Worm (Caenorhabditis elegans) whole organism, midembryonic: Measurements from ENCODE around the gene nex-4.

Experiments
- T22C8.4 ChIP-seq: fragments of 200-800 bp; sonication (Bioruptor generic); IDR thresholded peaks from 2 replicates; pipeline ENCODE4 v1.3.6; 2022; ENCODE audit warnings: missing genetic modification characterization, missing compliant biosample characterization
- cog-1 ChIP-seq: sonication (generic microtip); optimal IDR thresholded peaks from 2 replicates; lab custom pipeline; 2016; ENCODE audit warnings: missing genetic modification characterization, missing compliant biosample characterization
- flt-1 ChIP-seq: fragments of 200-800 bp; sonication (Bioruptor generic); IDR thresholded peaks from 2 replicates; pipeline ENCODE4 v1.3.6; 2022; ENCODE audit warnings: missing genetic modification characterization, missing compliant biosample characterization
- klf-2 ChIP-seq: fragments of 200-800 bp; sonication (Bioruptor generic); conservative IDR thresholded peaks from 2 replicates; pipeline ENCODE4 v1.3.6; 2022; ENCODE audit warnings: missing genetic modification reagents, missing genetic modification characterization, missing compliant biosample characterization
- med-1 ChIP-seq: sonication (generic microtip); optimal IDR thresholded peaks from 2 replicates; lab custom pipeline; 2017; ENCODE audit warnings: missing genetic modification characterization, mild to moderate bottlenecking, missing compliant biosample characterization, antibody characterized with exemption, missing genetic modification reagents; ENCODE audit not compliant: insufficient read depth
- ref-1 ChIP-seq: fragments of 200-800 bp; sonication (Bioruptor generic); conservative IDR thresholded peaks from 2 replicates; pipeline ENCODE4 v1.3.6; 2022; ENCODE audit warnings: missing genetic modification reagents, missing genetic modification characterization, missing compliant biosample characterization
- tab-1 ChIP-seq: fragments of 200-800 bp; sonication (Bioruptor generic); IDR thresholded peaks from 2 replicates; pipeline ENCODE4 v1.3.6; 2022; ENCODE audit warnings: missing genetic modification characterization, missing compliant biosample characterization
- ztf-23 ChIP-seq: fragments of 200-800 bp; sonication (Bioruptor generic); IDR thresholded peaks from 2 replicates; pipeline ENCODE4 v1.3.6; 2022; ENCODE audit warnings: missing genetic modification reagents, missing genetic modification characterization, missing compliant biosample characterization
- ztf-29 ChIP-seq: fragments of 200-800 bp; sonication (Bioruptor generic); IDR thresholded peaks from 2 replicates; pipeline ENCODE4 v1.3.6; 2022; ENCODE audit warnings: missing genetic modification reagents, missing genetic modification characterization, missing compliant biosample characterization

nex-4 gene

DNA sequence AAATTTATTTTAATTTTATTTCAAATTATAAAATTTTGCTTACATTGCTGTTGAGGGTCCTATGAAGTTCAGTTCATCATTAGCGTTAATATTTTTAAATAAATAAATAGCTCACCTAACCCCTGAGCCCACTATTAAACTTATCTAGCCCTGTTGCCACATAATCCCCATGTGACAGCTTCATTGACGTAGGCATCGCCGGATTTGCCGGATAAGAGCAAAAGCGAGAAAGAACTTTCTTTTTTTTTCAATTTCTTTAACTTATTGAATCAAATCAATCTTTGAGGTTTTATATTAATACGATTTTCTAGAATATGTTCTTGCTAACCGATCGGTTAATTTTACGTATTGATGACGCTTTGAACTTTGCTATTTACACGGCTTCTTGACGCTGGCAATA, 731 bp downstream of the nex-4 start:
- TF ChIP-seq flt-1 (GFP tag; lab: Robert Waterston, UW) (no peak), cog-1 (no peak)

ce11 chrV:4857561-4857960, 6.3 kb downstream of the nex-4 start:
- no peak for TF ChIP-seq med-1 (GFP tag; lab: Kevin White, UChicago)
- TF ChIP-seq T22C8.4 (GFP tag; lab: Robert Waterston, UW) = no peak
- TF ChIP-seq tab-1 (GFP tag; lab: Robert Waterston, UW) = no peak
- no peak for TF ChIP-seq flt-1 (GFP tag; lab: Robert Waterston, UW)
- TF ChIP-seq cog-1 = no peak
- no peak for TF ChIP-seq klf-2
- no peak for TF ChIP-seq ref-1 (GFP tag; lab: Robert Waterston, UW)
- no peak for TF ChIP-seq ztf-23 (GFP tag; lab: Robert Waterston, UW)

DNA sequence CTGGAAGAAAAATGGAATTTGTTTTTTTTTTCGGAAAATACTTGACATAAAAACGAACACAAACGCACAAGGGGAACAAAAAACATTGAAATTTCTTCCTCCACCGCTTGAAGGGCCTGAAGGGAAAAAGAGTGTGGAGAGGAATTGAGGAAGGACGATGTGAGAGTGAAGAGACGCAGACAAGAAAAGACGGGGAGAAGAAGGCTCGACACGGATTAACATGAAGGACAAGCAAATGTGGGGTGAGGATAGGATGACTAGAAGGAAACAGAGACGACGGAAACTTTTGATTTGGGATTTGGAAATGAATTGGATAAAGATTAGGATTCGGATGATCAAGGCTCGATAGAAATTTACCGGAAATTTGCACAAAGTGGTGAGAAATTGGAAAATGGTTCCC, 9.3 kb downstream of the nex-4 start:
- TF ChIP-seq flt-1 (GFP tag; lab: Robert Waterston, UW) = no peak

ce11 chrV:4862737-4863136, 11.5 kb downstream of the nex-4 start, which contains the start of gene C37H5.13:
TSS of gene C37H5.13 (minus strand) at chrV:4862965.
- no peak for TF ChIP-seq tab-1 (GFP tag; lab: Robert Waterston, UW)
- no peak for TF ChIP-seq ref-1 (GFP tag; lab: Robert Waterston, UW)
- TF ChIP-seq flt-1 (GFP tag; lab: Robert Waterston, UW) = no peak
- no peak for TF ChIP-seq klf-2
- no peak for TF ChIP-seq med-1 (GFP tag; lab: Kevin White, UChicago)
- TF ChIP-seq cog-1 = no peak
- TF ChIP-seq ztf-29 (GFP tag; lab: Robert Waterston, UW) = no peak
- TF ChIP-seq ztf-23 (GFP tag; lab: Robert Waterston, UW) = no peak
- no peak for TF ChIP-seq T22C8.4 (GFP tag; lab: Robert Waterston, UW)

ce11 chrV:4864330-4864729, 13.1 kb downstream of the nex-4 start:
- TF ChIP-seq T22C8.4 (GFP tag; lab: Robert Waterston, UW) (no peak), cog-1 (no peak), klf-2 (no peak), ztf-29 (GFP tag; lab: Robert Waterston, UW) (no peak), ztf-23 (GFP tag; lab: Robert Waterston, UW) (no peak), flt-1 (GFP tag; lab: Robert Waterston, UW) (no peak), med-1 (GFP tag; lab: Kevin White, UChicago) (no peak)

DNA sequence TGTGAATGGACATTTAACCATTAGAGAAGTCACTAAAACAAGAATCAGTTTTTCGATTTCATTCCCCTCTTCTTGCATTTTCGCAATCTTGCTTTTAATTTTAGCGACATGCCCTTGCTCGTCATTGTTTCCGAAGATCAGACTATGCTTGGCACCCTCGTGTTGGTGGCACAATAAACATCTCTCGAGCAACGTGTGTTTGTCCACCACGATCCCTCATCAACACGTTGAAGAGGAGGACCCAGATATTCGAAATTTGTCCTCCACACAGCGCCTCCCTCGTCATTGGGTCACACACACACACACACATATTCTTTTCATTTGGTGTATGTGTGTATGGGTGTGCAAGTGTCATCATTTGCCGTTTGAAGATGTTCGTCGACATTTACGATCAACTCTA, 14.1 kb downstream of the nex-4 start, which contains the start of gene srd-32:
Gene srd-32 (plus strand): TSS at position 301 of the 400 bp plus-strand sequence.
- no peak for TF ChIP-seq ztf-29 (GFP tag; lab: Robert Waterston, UW)
- TF ChIP-seq cog-1 = no peak
- TF ChIP-seq T22C8.4 (GFP tag; lab: Robert Waterston, UW) = no peak
- TF ChIP-seq klf-2 = no peak
- no peak for TF ChIP-seq tab-1 (GFP tag; lab: Robert Waterston, UW)

ce11 chrV:4867535-4867934, 16.3 kb downstream of the nex-4 start:
- TF ChIP-seq flt-1 (GFP tag; lab: Robert Waterston, UW) = no peak
- TF ChIP-seq ztf-23 (GFP tag; lab: Robert Waterston, UW) = no peak
- TF ChIP-seq ztf-29 (GFP tag; lab: Robert Waterston, UW) = no peak
- TF ChIP-seq klf-2 = no peak
- no peak for TF ChIP-seq tab-1 (GFP tag; lab: Robert Waterston, UW)
- TF ChIP-seq med-1 (GFP tag; lab: Kevin White, UChicago) = no peak
- no peak for TF ChIP-seq ref-1 (GFP tag; lab: Robert Waterston, UW)
- TF ChIP-seq T22C8.4 (GFP tag; lab: Robert Waterston, UW) = no peak
- no peak for TF ChIP-seq cog-1

DNA sequence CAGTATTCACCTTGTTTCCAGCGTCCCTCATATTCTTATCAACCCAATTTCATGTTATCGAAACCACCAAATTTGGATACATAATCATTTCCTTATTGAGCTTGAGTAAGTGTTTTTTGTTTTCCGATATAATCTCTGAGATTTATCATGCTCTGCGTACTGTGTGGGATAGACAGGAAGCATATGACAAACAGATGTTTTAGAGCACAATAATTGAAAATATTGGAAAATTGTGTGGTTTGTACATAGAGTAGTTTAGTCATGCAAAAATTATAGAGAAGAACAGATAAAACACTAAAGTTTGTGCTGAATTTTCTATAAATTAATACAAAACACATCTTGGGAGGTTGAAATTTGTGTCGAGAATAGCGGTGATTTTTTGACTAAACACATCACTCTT, 17.5 kb downstream of the nex-4 start:
- TF ChIP-seq ref-1 (GFP tag; lab: Robert Waterston, UW) = no peak
- TF ChIP-seq med-1 (GFP tag; lab: Kevin White, UChicago) = no peak
- TF ChIP-seq ztf-29 (GFP tag; lab: Robert Waterston, UW) = no peak
- no peak for TF ChIP-seq flt-1 (GFP tag; lab: Robert Waterston, UW)
- no peak for TF ChIP-seq ztf-23 (GFP tag; lab: Robert Waterston, UW)
- no peak for TF ChIP-seq cog-1
- no peak for TF ChIP-seq klf-2
- TF ChIP-seq T22C8.4 (GFP tag; lab: Robert Waterston, UW) = no peak
- TF ChIP-seq tab-1 (GFP tag; lab: Robert Waterston, UW) = no peak

- TF ChIP-seq klf-2 (no peak), tab-1 (GFP tag; lab: Robert Waterston, UW) (no peak), cog-1 (no peak), ref-1 (GFP tag; lab: Robert Waterston, UW) (no peak), T22C8.4 (GFP tag; lab: Robert Waterston, UW) (no peak), flt-1 (GFP tag; lab: Robert Waterston, UW) (no peak), med-1 (GFP tag; lab: Kevin White, UChicago) (no peak), ztf-29 (GFP tag; lab: Robert Waterston, UW) (no peak)
These were observed 19.4 kb downstream of the nex-4 start for ce11 chrV:4870627-4871026.

DNA sequence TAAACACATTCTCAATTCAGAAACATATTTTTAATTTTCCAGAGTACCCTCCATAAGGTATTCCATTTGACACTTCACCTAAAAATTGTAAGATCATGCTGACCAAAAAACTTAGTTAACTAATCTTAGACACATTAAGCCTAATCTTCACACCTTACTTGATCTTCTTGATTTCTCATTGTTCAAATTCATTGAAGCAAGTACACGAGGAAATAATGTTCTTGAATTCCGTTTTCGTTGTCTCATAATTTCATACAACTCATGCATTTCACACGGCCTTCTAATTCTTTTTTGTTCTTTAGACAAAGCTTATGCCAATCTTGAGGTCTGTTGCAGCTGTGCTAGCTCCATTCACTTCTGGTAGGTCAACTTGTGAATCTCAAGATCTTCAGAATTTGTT, 20.8 kb downstream of the nex-4 start, which contains the start of gene srd-33:
Gene srd-33 (plus strand): TSS at position 301 of the 400 bp plus-strand sequence.
- TF ChIP-seq flt-1 (GFP tag; lab: Robert Waterston, UW) = no peak
- TF ChIP-seq med-1 (GFP tag; lab: Kevin White, UChicago) = no peak
- no peak for TF ChIP-seq ztf-29 (GFP tag; lab: Robert Waterston, UW)
- no peak for TF ChIP-seq klf-2
- no peak for TF ChIP-seq ztf-23 (GFP tag; lab: Robert Waterston, UW)
- TF ChIP-seq tab-1 (GFP tag; lab: Robert Waterston, UW) = no peak
- TF ChIP-seq ref-1 (GFP tag; lab: Robert Waterston, UW) = no peak
- no peak for TF ChIP-seq T22C8.4 (GFP tag; lab: Robert Waterston, UW)
- no peak for TF ChIP-seq cog-1
